Worm (Caenorhabditis elegans): ENCODE results near the gene frpr-8.

ce11 chrX:8723127-8723600, 25.5 kb downstream of the frpr-8 start, which contains the start of gene tnt-2:
- no peak for TF ChIP-seq ZK337.2 (GFP tag; IDR thresholded peaks at IDR 0.05)
- TF ChIP-seq F26F4.8 (GFP tag; conservative IDR thresholded peaks at IDR 0.05) = no peak
